Worm (Caenorhabditis elegans): ENCODE data around the gene fbxa-104.

Gene fbxa-104

DNA sequence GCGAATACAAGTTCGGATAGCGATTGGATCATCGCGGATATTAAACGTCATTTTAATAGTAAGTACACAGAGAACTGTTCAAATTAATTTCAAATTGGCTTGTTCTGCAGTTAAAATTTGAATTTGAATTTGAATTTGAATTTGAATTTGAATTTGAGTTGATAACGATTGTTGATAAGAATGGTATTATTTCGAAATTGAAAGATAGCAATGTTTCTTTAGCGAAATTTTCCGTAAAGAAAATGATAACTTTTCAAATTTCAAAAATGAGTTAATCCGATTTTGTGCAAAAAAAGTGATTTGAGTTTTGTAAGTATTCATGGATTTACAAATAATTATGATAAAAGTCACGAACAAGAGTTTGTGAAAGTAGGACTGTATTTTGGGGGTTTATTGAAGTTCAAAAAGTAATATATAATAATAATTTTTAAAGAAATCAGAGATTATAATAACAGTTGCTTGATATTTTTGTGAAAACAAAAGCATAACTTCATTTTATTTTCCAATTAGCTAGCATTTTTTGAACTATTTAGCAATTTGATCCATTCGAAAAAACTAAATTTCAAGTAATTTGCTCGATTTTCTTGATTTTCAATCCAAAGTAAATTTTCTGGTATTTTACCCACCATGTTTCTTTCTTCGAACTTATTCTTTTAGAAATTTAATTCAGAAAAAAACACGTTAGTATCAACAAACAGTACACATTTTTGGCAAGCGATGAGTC lies 2.0 kb upstream of the fbxa-104 start, which contains the start of gene Y36E3A.2:
TSS of gene Y36E3A.2 (plus strand) at position 674 of the 724 bp plus-strand sequence.
- TF ChIP-seq nhr-80 (tag; optimal IDR thresholded peaks at IDR 0.05) (peak; percentile 9), egrh-3 (GFP tag; IDR thresholded peaks at IDR 0.05) (no peak)

DNA sequence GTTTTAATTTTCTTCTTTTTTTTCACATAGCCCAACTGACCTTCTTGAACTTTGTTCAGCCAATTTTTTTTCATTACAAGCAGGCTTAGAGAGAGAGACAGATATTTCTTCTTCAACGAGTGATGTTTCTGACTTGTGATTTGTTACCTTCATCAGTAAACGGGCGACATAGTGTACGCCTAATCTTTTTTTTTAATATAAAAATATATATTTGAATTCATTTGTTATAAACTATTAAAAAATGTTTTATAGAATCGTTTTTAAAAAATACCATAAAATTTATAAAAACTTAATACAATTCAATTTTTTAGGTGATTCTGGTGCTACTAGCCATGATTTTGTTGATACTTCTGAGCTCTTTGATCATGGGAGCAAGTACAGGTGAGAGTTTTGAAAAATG lies 5.7 kb downstream of the fbxa-104 start, which contains the start of gene T06E6.10:
TSS of gene T06E6.10 (plus strand) at position 301 of the 400 bp plus-strand sequence.
- TF ChIP-seq tbx-9 (tag; optimal IDR thresholded peaks at IDR 0.05; ENCODE audit: borderline replicate concordance) (no peak), athp-1 (tag; optimal IDR thresholded peaks at IDR 0.05) (no peak), hlh-12 (tag; optimal IDR thresholded peaks at IDR 0.05) (no peak), sdz-38 (tag; optimal IDR thresholded peaks at IDR 0.05) (no peak), F49E8.2 (tag; optimal IDR thresholded peaks at IDR 0.05; ENCODE audit: insufficient read depth) (no peak), dpl-1 (GFP tag; optimal IDR thresholded peaks at IDR 0.05) (no peak), ceh-40 (GFP tag; IDR thresholded peaks at IDR 0.05) (no peak), nfya-2 (GFP tag; IDR thresholded peaks at IDR 0.05) (no peak), him-1 (tag; optimal IDR thresholded peaks at IDR 0.05) (no peak), B0261.1 (tag; optimal IDR thresholded peaks at IDR 0.05) (no peak), aptf-3 (GFP tag; IDR thresholded peaks at IDR 0.05) (no peak), nhr-90 (tag; optimal IDR thresholded peaks at IDR 0.05) (no peak), tlf-1 (GFP tag; optimal IDR thresholded peaks at IDR 0.05) (no peak), lin-40 (tag; optimal IDR thresholded peaks at IDR 0.05) (no peak)

ce11 chrV:15415951-15416350 lies 7.5 kb downstream of the fbxa-104 start, which contains the start of gene srh-265:
Gene srh-265 (plus strand): TSS chrV:15416251.
- TF ChIP-seq ztf-22 (GFP tag; optimal IDR thresholded peaks at IDR 0.05) (no peak), B0261.1 (tag; optimal IDR thresholded peaks at IDR 0.05) (no peak), T07F8.4 (tag; optimal IDR thresholded peaks at IDR 0.05) (no peak), ztf-18 (tag; optimal IDR thresholded peaks at IDR 0.05) (no peak), ceh-40 (GFP tag; IDR thresholded peaks at IDR 0.05) (no peak), C17E4.6 (GFP tag; IDR thresholded peaks at IDR 0.05) (no peak), lsy-27 (tag; optimal IDR thresholded peaks at IDR 0.05; ENCODE audit: borderline replicate concordance, insufficient read depth) (no peak), Y95B8A.8 (GFP tag; IDR thresholded peaks at IDR 0.05) (no peak), madf-8 (GFP tag; conservative IDR thresholded peaks at IDR 0.05) (no peak)

DNA sequence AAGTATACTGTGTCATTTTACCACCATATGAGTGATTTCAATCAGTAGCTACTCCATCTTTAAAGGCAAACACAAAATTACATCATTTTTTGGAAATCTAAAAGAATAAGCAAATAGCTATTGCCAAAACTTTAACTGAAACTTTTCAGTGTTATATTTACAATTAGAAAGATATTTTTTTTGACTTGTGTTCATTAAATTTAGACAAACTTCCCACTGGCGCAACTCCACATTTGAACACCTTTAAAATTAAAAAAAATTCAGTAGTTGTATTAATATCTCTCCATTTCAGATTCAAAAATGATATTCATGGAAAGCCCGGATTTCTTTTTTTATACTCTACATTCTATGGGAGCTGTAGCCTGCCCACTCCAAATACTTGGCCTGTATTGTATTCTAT lies 9.6 kb downstream of the fbxa-104 start, which contains the start of gene srh-264:
TSS of gene srh-264 (plus strand) at position 301 of the 400 bp plus-strand sequence.
- no peak for TF ChIP-seq cebp-2 (GFP tag; IDR thresholded peaks at IDR 0.05)
- TF ChIP-seq ztf-26 (tag; optimal IDR thresholded peaks at IDR 0.05) = no peak
- TF ChIP-seq him-1 (tag; optimal IDR thresholded peaks at IDR 0.05) = no peak
- TF ChIP-seq hsf-1 (GFP tag; IDR thresholded peaks at IDR 0.05) = no peak
- no peak for TF ChIP-seq madf-6 (GFP tag; IDR thresholded peaks at IDR 0.05)
- TF ChIP-seq lag-1 (GFP tag; IDR thresholded peaks at IDR 0.05) = no peak
- TF ChIP-seq lsl-1 (GFP tag; optimal IDR thresholded peaks at IDR 0.05) = no peak
- TF ChIP-seq K12H6.12 (tag; optimal IDR thresholded peaks at IDR 0.05) = no peak
- TF ChIP-seq F52B5.7 (tag; optimal IDR thresholded peaks at IDR 0.05) = no peak

DNA sequence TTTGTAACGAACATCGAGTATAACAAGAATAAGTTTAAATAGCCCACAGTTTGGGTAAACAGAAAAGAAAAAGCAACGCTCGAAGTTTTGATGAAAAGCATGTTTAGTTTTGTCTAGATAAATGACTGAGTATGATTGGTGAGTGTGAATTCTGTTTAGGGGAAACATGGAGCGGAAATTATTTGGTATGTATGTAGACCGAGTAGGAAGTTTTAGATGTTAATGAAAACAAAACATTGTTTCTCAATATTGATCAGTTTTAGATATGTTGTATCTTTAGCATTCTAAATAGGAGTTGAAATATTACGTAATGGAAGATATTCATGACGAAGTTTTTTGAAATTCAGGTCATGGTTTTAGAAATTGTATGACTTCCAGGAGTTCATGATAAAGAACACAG lies 10.9 kb downstream of the fbxa-104 start, which contains the start of gene srbc-63:
TSS of gene srbc-63 (minus strand) at position 101 of the 400 bp plus-strand sequence.
- TF ChIP-seq C06A6.2 (GFP tag; conservative IDR thresholded peaks at IDR 0.05) = no peak
- TF ChIP-seq repo-1 (tag; optimal IDR thresholded peaks at IDR 0.05) = no peak
- no peak for TF ChIP-seq ceh-27 (GFP tag; optimal IDR thresholded peaks at IDR 0.05)
- TF ChIP-seq lin-54 (GFP tag; optimal IDR thresholded peaks at IDR 0.05) = no peak
- TF ChIP-seq F49E8.2 (tag; optimal IDR thresholded peaks at IDR 0.05; ENCODE audit: insufficient read depth) = no peak
- TF ChIP-seq pbrm-1 (GFP tag; IDR thresholded peaks at IDR 0.05) = no peak
- no peak for TF ChIP-seq dpff-1 (tag; optimal IDR thresholded peaks at IDR 0.05)
- no peak for TF ChIP-seq lin-40 (tag; optimal IDR thresholded peaks at IDR 0.05)
- no peak for TF ChIP-seq ceh-91 (GFP tag; IDR thresholded peaks at IDR 0.05)
- TF ChIP-seq mxl-1 (tag; optimal IDR thresholded peaks at IDR 0.05) = no peak
- no peak for TF ChIP-seq let-526 (GFP tag; IDR thresholded peaks at IDR 0.05)
- TF ChIP-seq Y95B8A.8 (GFP tag; IDR thresholded peaks at IDR 0.05) = no peak
- TF ChIP-seq lag-1 (GFP tag; IDR thresholded peaks at IDR 0.05) = no peak
- no peak for TF ChIP-seq nfya-1 (tag; optimal IDR thresholded peaks at IDR 0.05; ENCODE audit: borderline replicate concordance, insufficient read depth)
- TF ChIP-seq aptf-2 (GFP tag; conservative IDR thresholded peaks at IDR 0.05) = no peak

Data from whole organism, young adult.